Fruit fly (Drosophila melanogaster) ovary, adult (tissue): ENCODE measurements around the gene AdoR.

ENCODE experiments used
- CG17801 ChIP-seq: fragments of 200-800 bp; optimal IDR thresholded peaks from 2 replicates; lab custom pipeline; 2019; ENCODE audit warnings: missing biosample characterization, mild to moderate bottlenecking, missing genetic modification characterization, moderate library complexity; ENCODE audit not compliant: partially characterized antibody

AdoR gene

dm6 chr3R:30099341-30099871, 50.0 kb downstream of the AdoR start:
- peak; percentile 67 for TF ChIP-seq CG17801 (GFP tag; lab: Kevin White, UChicago)

- no peak for TF ChIP-seq CG17801 (GFP tag; lab: Kevin White, UChicago)
Observed at dm6 chr3R:30098229-30098628, 51.2 kb downstream of the AdoR start.

dm6 chr3R:30095855-30096254, 53.6 kb downstream of the AdoR start:
- no peak for TF ChIP-seq CG17801 (GFP tag; lab: Kevin White, UChicago)

dm6 chr3R:30095381-30095780, 54.0 kb downstream of the AdoR start:
- no peak for TF ChIP-seq CG17801 (GFP tag; lab: Kevin White, UChicago)

dm6 chr3R:30092700-30093044, 56.7 kb downstream of the AdoR start:
- no peak for TF ChIP-seq CG17801 (GFP tag; lab: Kevin White, UChicago)

- no peak for TF ChIP-seq CG17801 (GFP tag; lab: Kevin White, UChicago)
Observed at dm6 chr3R:30091795-30092699, 57.4 kb downstream of the AdoR start.

dm6 chr3R:30090261-30091006, 59.0 kb downstream of the AdoR start:
- no peak for TF ChIP-seq CG17801 (GFP tag; lab: Kevin White, UChicago)
